Worm (Caenorhabditis elegans): ENCODE results near the gene dhs-16.

ce11 chrV:5936691-5937090, 46.9 kb upstream of the dhs-16 start, which contains the start of the genes M03F8.5 and M03F8.7:
- TF ChIP-seq unc-62 (GFP tag; optimal IDR thresholded peaks at IDR 0.05) (no peak), pax-3 (tag; optimal IDR thresholded peaks at IDR 0.05) (no peak), snpc-4 (tag; optimal IDR thresholded peaks at IDR 0.05) (no peak), zip-4 (GFP tag; optimal IDR thresholded peaks at IDR 0.05) (no peak), C34B4.2 (tag; optimal IDR thresholded peaks at IDR 0.05) (no peak), ztf-11 (tag; optimal IDR thresholded peaks at IDR 0.05) (no peak)

Data from whole organism, L1 larva.